Worm (Caenorhabditis elegans) whole organism, mixed stage, embryonic: ENCODE measurements around the gene his-60.

Experiments used
- bed-3 ChIP-seq: fragments of 200-800 bp; sonication (Bioruptor generic); optimal IDR thresholded peaks from 3 replicates; lab custom pipeline; 2018; ENCODE audit warnings: mild to moderate bottlenecking, missing genetic modification characterization, moderate library complexity, missing compliant biosample characterization
- ceh-39 ChIP-seq: fragments of 150-350 bp; optimal IDR thresholded peaks from 2 replicates; lab custom pipeline; 2014; ENCODE audit warnings: missing biosample characterization, missing genetic modification characterization
- cnd-1 ChIP-seq: fragments of 200-800 bp; sonication (Bioruptor generic); optimal IDR thresholded peaks from 2 replicates; lab custom pipeline; 2018; ENCODE audit warnings: mild to moderate bottlenecking, missing genetic modification characterization, missing compliant biosample characterization
- mls-2 ChIP-seq: sonication (generic microtip); optimal IDR thresholded peaks from 2 replicates; lab custom pipeline; 2016; ENCODE audit warnings: mild to moderate bottlenecking, missing genetic modification characterization, moderate library complexity, missing compliant biosample characterization
- nhr-12 ChIP-seq: fragments of 150-350 bp; optimal IDR thresholded peaks from 2 replicates; lab custom pipeline; 2014; ENCODE audit warnings: missing biosample characterization, missing genetic modification characterization
- nhr-237 ChIP-seq: fragments of 150-350 bp; optimal IDR thresholded peaks from 2 replicates; lab custom pipeline; 2014; ENCODE audit warnings: missing biosample characterization, missing genetic modification characterization

- TF ChIP-seq cnd-1, result no peak
- no peak for TF ChIP-seq ceh-39
- TF ChIP-seq nhr-237 (tag; lab: Kevin White, UChicago), result no peak
- TF ChIP-seq bed-3 (GFP tag; lab: Kevin White, UChicago), result no peak
- no peak for TF ChIP-seq nhr-12 (tag; lab: Kevin White, UChicago)
- TF ChIP-seq mls-2 (tag; lab: Kevin White, UChicago), result no peak
These were observed 47.6 kb downstream of the his-60 start for ce11 chrIV:7440238-7440637.
